Worm (Caenorhabditis elegans) whole organism, L1 larva: ENCODE results near the gene K08D8.7.

Experiments
- alr-1 ChIP-seq: fragments of 200-800 bp; sonication (Bioruptor generic); optimal IDR thresholded peaks from 2 replicates; lab custom pipeline; 2018; ENCODE audit warnings: borderline replicate concordance, mild to moderate bottlenecking, missing genetic modification characterization, missing compliant biosample characterization
- elt-3 ChIP-seq, 6 experiments: fragments of 150-350 bp in 1 of 6; sonication (generic microtip); optimal IDR thresholded peaks; 2 replicates each; lab custom pipeline; 2017 to 2018; ENCODE audit warnings: missing biosample characterization in 6 of 6, missing genetic modification characterization in 6 of 6, inconsistent platforms in 1 of 6
- fos-1 ChIP-seq: fragments of 150-350 bp; optimal IDR thresholded peaks from 2 replicates; lab custom pipeline; 2014; ENCODE audit warnings: missing biosample characterization, missing genetic modification characterization
- isw-1 ChIP-seq: fragments of 200-800 bp; sonication (Bioruptor generic); IDR thresholded peaks from 2 replicates; pipeline ENCODE4 v1.3.6; 2022; ENCODE audit warnings: missing genetic modification characterization, missing compliant biosample characterization
- nhr-11 ChIP-seq: fragments of 150-350 bp; optimal IDR thresholded peaks from 2 replicates; lab custom pipeline; 2014; ENCODE audit warnings: missing biosample characterization, missing genetic modification characterization
- nhr-237 ChIP-seq: fragments of 150-350 bp; optimal IDR thresholded peaks from 2 replicates; lab custom pipeline; 2014; ENCODE audit warnings: missing biosample characterization, missing genetic modification characterization
- nhr-28 ChIP-seq: fragments of 150-350 bp; optimal IDR thresholded peaks from 2 replicates; lab custom pipeline; 2014; ENCODE audit warnings: missing biosample characterization, missing genetic modification characterization
- nhr-77 ChIP-seq: fragments of 150-350 bp; optimal IDR thresholded peaks from 2 replicates; lab custom pipeline; 2014; ENCODE audit warnings: missing biosample characterization, missing genetic modification characterization
- pqm-1 ChIP-seq: sonication (generic microtip); optimal IDR thresholded peaks from 3 replicates; lab custom pipeline; 2017; ENCODE audit warnings: missing biosample characterization, missing genetic modification characterization
- unc-62 ChIP-seq: fragments of 150-350 bp; optimal IDR thresholded peaks from 2 replicates; lab custom pipeline; 2014; ENCODE audit warnings: missing biosample characterization, missing genetic modification reagents, missing genetic modification characterization
- zip-4 ChIP-seq: fragments of 200-800 bp; sonication (Bioruptor generic); optimal IDR thresholded peaks from 2 replicates; lab custom pipeline; 2018; ENCODE audit warnings: mild to moderate bottlenecking, missing genetic modification characterization, moderate library complexity, missing compliant biosample characterization

ce11 chrIV:12899392-12899791 is 2.8 kb downstream of the K08D8.7 start, which contains the start of gene K08D8.9:
- TF ChIP-seq pqm-1 (no peak), nhr-11 (tag; lab: Kevin White, UChicago) (no peak), unc-62 (GFP tag; lab: Kevin White, UChicago) (no peak), alr-1 (tag; lab: Kevin White, UChicago) (no peak), nhr-28 (no peak), fos-1 (tag; lab: Kevin White, UChicago) (no peak), isw-1 (GFP tag; lab: Robert Waterston, UW) (no peak), zip-4 (GFP tag; lab: Kevin White, UChicago) (no peak), nhr-77 (tag; lab: Kevin White, UChicago) (no peak), elt-3 (tag; optimal IDR thresholded peaks at IDR 0.05; lab: Kevin White, UChicago) (no peak), nhr-237 (no peak)
